Fruit fly (Drosophila melanogaster) whole organism, embryonic: Measurements from ENCODE around the gene Hph.

ENCODE experiments used
- ATbp ChIP-seq: fragments of 200-800 bp; sonication (Bioruptor generic); optimal IDR thresholded peaks from 2 replicates; lab custom pipeline; 2017; ENCODE audit warnings: missing biosample characterization, mild to moderate bottlenecking, missing genetic modification characterization, missing genetic modification reagents
- Asciz ChIP-seq: fragments of 200-800 bp; sonication (Bioruptor generic); optimal IDR thresholded peaks from 2 replicates; lab custom pipeline; 2017; ENCODE audit warnings: missing biosample characterization, mild to moderate bottlenecking, missing genetic modification characterization, missing genetic modification reagents
- CG10431 ChIP-seq: fragments of 200-800 bp; sonication (Bioruptor generic); optimal IDR thresholded peaks from 3 replicates; lab custom pipeline; 2018; ENCODE audit warnings: missing biosample characterization, mild to moderate bottlenecking, missing genetic modification characterization
- CG11247 ChIP-seq: fragments of 200-800 bp; sonication (Bioruptor generic); IDR thresholded peaks from 2 replicates; pipeline ENCODE4 v1.3.6; 2022; ENCODE audit warnings: missing biosample characterization, missing genetic modification characterization
- CG11456 ChIP-seq: fragments of 200-800 bp; sonication (Bioruptor generic); IDR thresholded peaks from 3 replicates; pipeline ENCODE4 v1.3.6; 2022; ENCODE audit warnings: missing biosample characterization, missing genetic modification characterization
- CG12769 ChIP-seq: fragments of 200-800 bp; sonication (Bioruptor generic); optimal IDR thresholded peaks from 2 replicates; lab custom pipeline; 2019; ENCODE audit warnings: missing biosample characterization, mild to moderate bottlenecking, missing genetic modification characterization, moderate library complexity
- CG15601 ChIP-seq: fragments of 200-800 bp; sonication (Bioruptor generic); optimal IDR thresholded peaks from 3 replicates; lab custom pipeline; 2019; ENCODE audit warnings: missing biosample characterization, mild to moderate bottlenecking, missing genetic modification characterization, moderate library complexity
- CG15696 ChIP-seq: fragments of 200-800 bp; sonication (Bioruptor generic); optimal IDR thresholded peaks from 2 replicates; lab custom pipeline; 2019; ENCODE audit warnings: missing biosample characterization, mild to moderate bottlenecking, missing genetic modification characterization, moderate library complexity
- CG1603 ChIP-seq: fragments of 200-800 bp; sonication (Bioruptor generic); optimal IDR thresholded peaks from 2 replicates; lab custom pipeline; 2019; ENCODE audit warnings: missing biosample characterization, mild to moderate bottlenecking, missing genetic modification characterization, moderate library complexity
- CG17802 ChIP-seq: fragments of 200-800 bp; sonication (Bioruptor generic); optimal IDR thresholded peaks from 2 replicates; lab custom pipeline; 2018; ENCODE audit warnings: missing biosample characterization, mild to moderate bottlenecking, missing genetic modification characterization, moderate library complexity
- CG2199 ChIP-seq: fragments of 200-800 bp; sonication (Bioruptor generic); IDR thresholded peaks from 3 replicates; pipeline ENCODE4 v1.3.6; 2022; ENCODE audit warnings: missing biosample characterization, missing genetic modification characterization
- CG32532 ChIP-seq: fragments of 200-800 bp; sonication (Bioruptor generic); IDR thresholded peaks from 2 replicates; pipeline ENCODE4 v1.3.6; 2022; ENCODE audit warnings: missing biosample characterization, missing genetic modification characterization
- CG6813 ChIP-seq: fragments of 200-800 bp; sonication (Bioruptor generic); optimal IDR thresholded peaks from 2 replicates; lab custom pipeline; 2017; ENCODE audit warnings: missing biosample characterization, missing genetic modification characterization, mild to moderate bottlenecking, moderate library complexity, missing genetic modification reagents
- CG8290 ChIP-seq, 3 experiments: fragments of 200-800 bp; sonication (Bioruptor generic); optimal IDR thresholded peaks; 2 replicates each; lab custom pipeline; 2016 to 2019; ENCODE audit warnings: missing biosample characterization in 3 of 3, missing genetic modification characterization in 3 of 3, mild to moderate bottlenecking in 2 of 3, moderate library complexity in 1 of 3
- CG8478 ChIP-seq: fragments of >200 bp; optimal IDR thresholded peaks from 2 replicates; lab custom pipeline; 2018
- Hr3 ChIP-seq: fragments of 200-800 bp; sonication (Bioruptor generic); optimal IDR thresholded peaks from 3 replicates; lab custom pipeline; 2016; ENCODE audit warnings: missing biosample characterization, missing genetic modification characterization
- Med ChIP-seq: fragments of 200-800 bp; sonication (Bioruptor generic); peaks from one replicate; lab custom pipeline; 2016; ENCODE audit warnings: missing biosample characterization, missing genetic modification characterization, mild to moderate bottlenecking, inconsistent platforms, moderate library complexity
- Oli ChIP-seq: fragments of 200-800 bp; sonication (Bioruptor generic); optimal IDR thresholded peaks from 2 replicates; lab custom pipeline; 2018; ENCODE audit warnings: missing biosample characterization, mild to moderate bottlenecking, missing genetic modification characterization, moderate library complexity
- PHDP ChIP-seq: fragments of 200-800 bp; sonication (Bioruptor generic); optimal IDR thresholded peaks from 3 replicates; lab custom pipeline; 2018; ENCODE audit warnings: missing biosample characterization, mild to moderate bottlenecking, missing genetic modification characterization, moderate library complexity
- Trl ChIP-seq, 3 experiments: fragments of >200 bp in 2 of 3; fragments of 200-800 bp in 1 of 3; sonication (Bioruptor generic) in 1 of 3; optimal IDR thresholded peaks; 2 replicates in 1 of 3; 3 replicates in 2 of 3; lab custom pipeline; 2016 to 2017; ENCODE audit warnings: missing biosample characterization in 1 of 3, missing genetic modification characterization in 1 of 3
- Vsx1 ChIP-seq: fragments of 200-800 bp; sonication (Bioruptor generic); optimal IDR thresholded peaks from 2 replicates; lab custom pipeline; 2017; ENCODE audit warnings: missing biosample characterization, mild to moderate bottlenecking, missing genetic modification characterization, missing genetic modification reagents
- Xbp1 ChIP-seq: fragments of 200-800 bp; sonication (Bioruptor generic); optimal IDR thresholded peaks from 3 replicates; lab custom pipeline; 2016; ENCODE audit warnings: missing biosample characterization, mild to moderate bottlenecking, missing genetic modification characterization
- ara ChIP-seq: fragments of 200-800 bp; sonication (Bioruptor generic); IDR thresholded peaks from 2 replicates; pipeline ENCODE4 v1.3.6; 2022; ENCODE audit warnings: missing biosample characterization, missing genetic modification characterization
- caup ChIP-seq: fragments of 200-800 bp; sonication (Bioruptor generic); optimal IDR thresholded peaks from 3 replicates; lab custom pipeline; 2017; ENCODE audit warnings: missing biosample characterization, mild to moderate bottlenecking, missing genetic modification characterization, moderate library complexity; ENCODE audit not compliant: severe bottlenecking
- ci ChIP-seq: fragments of 200-800 bp; sonication (Bioruptor generic); IDR thresholded peaks from 3 replicates; pipeline ENCODE4 v1.3.6; 2022; ENCODE audit warnings: missing biosample characterization, missing genetic modification characterization
- cwo ChIP-seq: fragments of 200-800 bp; sonication (Bioruptor generic); optimal IDR thresholded peaks from 3 replicates; lab custom pipeline; 2017; ENCODE audit warnings: missing biosample characterization, missing genetic modification characterization, mild to moderate bottlenecking, moderate library complexity, missing genetic modification reagents
- fd102C ChIP-seq: fragments of 200-800 bp; sonication (Bioruptor generic); optimal IDR thresholded peaks from 2 replicates; lab custom pipeline; 2018; ENCODE audit warnings: missing biosample characterization, mild to moderate bottlenecking, missing genetic modification characterization, moderate library complexity
- fd64A ChIP-seq: fragments of 200-800 bp; sonication (Bioruptor generic); optimal IDR thresholded peaks from 3 replicates; lab custom pipeline; 2018; ENCODE audit warnings: missing biosample characterization, mild to moderate bottlenecking, missing genetic modification characterization
- hkb ChIP-seq, 2 experiments: fragments of 200-800 bp in 1 of 2; fragments of >200 bp in 1 of 2; sonication (Bioruptor generic) in 1 of 2; IDR thresholded peaks in 1 of 2; optimal IDR thresholded peaks in 1 of 2; 2 replicates each; pipeline versions ENCODE4 v1.3.6 to Lab custom; 2017 to 2022; ENCODE audit warnings: missing biosample characterization in 1 of 2, missing genetic modification characterization in 1 of 2
- hth ChIP-seq: fragments of >200 bp; optimal IDR thresholded peaks from 2 replicates; lab custom pipeline; 2017; ENCODE audit warnings: inconsistent platforms
- kay ChIP-seq: fragments of 200-800 bp; sonication (Bioruptor generic); optimal IDR thresholded peaks from 2 replicates; lab custom pipeline; 2016; ENCODE audit warnings: missing biosample characterization, missing genetic modification characterization
- lab ChIP-seq: fragments of 200-800 bp; sonication (Bioruptor generic); optimal IDR thresholded peaks from 3 replicates; lab custom pipeline; 2017; ENCODE audit warnings: missing biosample characterization, missing genetic modification characterization, mild to moderate bottlenecking, moderate library complexity, missing genetic modification reagents
- lmd ChIP-seq: fragments of 200-800 bp; sonication (Bioruptor generic); IDR thresholded peaks from 2 replicates; pipeline ENCODE4 v1.3.6; 2022; ENCODE audit warnings: missing biosample characterization, missing genetic modification characterization
- pb ChIP-seq: fragments of 200-800 bp; sonication (Bioruptor generic); optimal IDR thresholded peaks from 3 replicates; lab custom pipeline; 2016; ENCODE audit warnings: missing biosample characterization, missing genetic modification characterization
- peb ChIP-seq: fragments of 200-800 bp; sonication (Bioruptor generic); IDR thresholded peaks from 2 replicates; pipeline ENCODE4 v1.3.6; 2022; ENCODE audit warnings: missing biosample characterization, missing genetic modification characterization
- sd ChIP-seq: fragments of 200-800 bp; sonication (Bioruptor generic); optimal IDR thresholded peaks from 3 replicates; lab custom pipeline; 2018; ENCODE audit warnings: missing biosample characterization, mild to moderate bottlenecking, missing genetic modification characterization, moderate library complexity
- sens ChIP-seq: fragments of 200-800 bp; sonication (Bioruptor generic); peaks from one replicate; lab custom pipeline; 2016; ENCODE audit warnings: missing biosample characterization, missing genetic modification characterization
- sob ChIP-seq: fragments of 200-800 bp; sonication (Bioruptor generic); IDR thresholded peaks from 2 replicates; pipeline ENCODE4 v1.3.6; 2022; ENCODE audit warnings: missing biosample characterization, missing genetic modification characterization
- sug ChIP-seq: fragments of 200-800 bp; optimal IDR thresholded peaks from 2 replicates; lab custom pipeline; 2019; ENCODE audit warnings: missing biosample characterization, mild to moderate bottlenecking, missing genetic modification characterization, moderate library complexity
- zfh2 ChIP-seq: fragments of 200-800 bp; sonication (Bioruptor generic); optimal IDR thresholded peaks from 2 replicates; lab custom pipeline; 2016; ENCODE audit warnings: missing biosample characterization, missing genetic modification characterization

Gene Hph

DNA sequence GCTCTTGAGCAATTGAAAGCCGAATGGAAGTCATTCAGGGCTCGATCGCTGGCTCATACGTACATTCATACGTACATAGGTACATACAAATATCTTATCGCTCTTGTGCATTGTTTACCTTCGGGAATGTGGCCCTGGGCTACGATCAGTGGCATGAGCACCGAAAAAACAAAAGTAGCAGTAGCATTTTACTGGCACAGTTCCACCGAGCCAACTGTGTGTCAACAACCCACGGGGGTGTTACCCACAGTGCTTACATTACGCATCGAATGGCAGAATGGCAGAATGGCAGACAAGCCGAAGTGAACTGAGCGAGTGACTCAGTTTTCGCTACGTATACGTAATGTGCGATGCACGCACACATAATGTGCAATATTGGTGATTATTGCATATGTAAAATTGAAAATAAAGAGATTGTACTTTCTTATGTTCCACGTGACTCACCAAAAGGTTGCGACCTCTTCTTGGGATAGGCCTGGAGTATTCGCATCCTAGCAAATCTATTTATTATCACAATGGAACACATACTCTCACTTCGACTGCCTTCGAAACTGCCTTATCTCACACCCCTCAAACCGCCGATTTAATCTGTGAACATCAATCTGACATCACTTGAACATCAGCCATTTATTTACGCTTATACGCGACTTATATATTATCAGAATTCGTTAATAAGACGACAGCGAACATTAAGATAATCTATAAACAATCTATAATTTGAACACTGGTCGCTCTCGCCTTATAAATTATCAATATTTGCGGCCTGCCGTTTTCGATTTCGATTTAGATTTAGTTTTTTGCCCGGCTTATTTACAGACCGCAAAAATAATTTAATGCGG lies 46.3 kb downstream of the Hph start (continued):
- peak; percentile 5 for TF ChIP-seq fd102C
- peak; percentile 37 for TF ChIP-seq CG15696 (tag; lab: Kevin White, UChicago)
- no peak for TF ChIP-seq caup
- no peak for TF ChIP-seq peb
- TF ChIP-seq kay (GFP tag; lab: Kevin White, UChicago) = peak; percentile 30
- peak; percentile 34; the same call in 1 of the 2 replicates for TF ChIP-seq CG11247 (GFP tag; lab: Robert Waterston, UW)
- peak; percentile 29 for TF ChIP-seq fd64A
- 0 out of 3 replicates have a peak, but pooled peaks have one; percentile 54 for TF ChIP-seq CG11456 (GFP tag; lab: Robert Waterston, UW)
- TF ChIP-seq sd (tag; lab: Kevin White, UChicago) = peak; percentile 80
- TF ChIP-seq Trl (optimal IDR thresholded peaks at IDR 0.05; lab: Kevin White, UChicago) = no peak
- no peak for TF ChIP-seq Trl (GFP tag; optimal IDR thresholded peaks at IDR 0.05; lab: Kevin White, UChicago)
- peak; percentile 44; the same call in 1 of the 2 replicates for TF ChIP-seq sob (GFP tag; lab: Robert Waterston, UW)
- TF ChIP-seq CG2199 (GFP tag; lab: Robert Waterston, UW) = peak; percentile 84; the same call in 1 of the 3 replicates
- no peak for TF ChIP-seq CG17802
- TF ChIP-seq lmd (GFP tag; lab: Robert Waterston, UW) = no peak
- no peak for TF ChIP-seq CG8478 (lab: Kevin White, UChicago)
- TF ChIP-seq, all 482 proteins: peak for 64

DNA sequence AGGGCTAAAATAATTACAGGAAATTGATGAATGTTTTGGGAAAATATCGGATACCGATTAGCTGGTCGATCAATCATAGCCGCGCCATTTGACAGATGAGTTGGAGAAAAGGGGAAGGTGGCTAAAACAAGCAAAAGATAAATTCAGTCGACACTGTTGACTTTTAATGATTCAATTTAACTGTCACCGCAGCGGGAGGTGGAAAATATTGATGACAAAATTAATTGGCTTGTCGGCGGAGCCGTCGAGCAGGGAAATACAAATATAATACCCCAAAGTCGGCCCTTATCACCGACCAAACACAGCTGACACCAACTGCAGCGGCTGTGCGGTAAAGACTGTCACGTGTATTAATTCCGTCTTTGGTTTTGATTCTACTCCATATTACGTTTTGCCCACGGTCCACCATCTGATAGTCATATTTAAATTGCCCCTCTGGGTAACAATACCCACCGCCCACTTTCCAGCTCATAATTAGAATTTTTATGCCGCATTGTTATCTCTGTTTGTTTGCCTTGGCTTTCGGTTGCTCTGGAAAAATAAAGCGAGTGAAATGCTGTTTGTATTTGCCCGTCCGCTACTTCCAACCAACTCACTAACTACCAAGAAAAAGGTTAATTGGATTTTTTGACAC lies 49.1 kb downstream of the Hph start:
- TF ChIP-seq CG32532 = 0 out of 2 replicates have a peak, but pooled peaks have one; percentile 15
- no peak for TF ChIP-seq Oli (tag; lab: Kevin White, UChicago)
- TF ChIP-seq ci (GFP tag; lab: Robert Waterston, UW) = no peak
- TF ChIP-seq Med (GFP tag; lab: Kevin White, UChicago) = peak; percentile 10
- peak; percentile 15 for TF ChIP-seq Asciz (GFP tag; lab: Kevin White, UChicago)
- TF ChIP-seq CG6813 (GFP tag; lab: Kevin White, UChicago) = no peak
- TF ChIP-seq lab (GFP tag; lab: Kevin White, UChicago) = peak; percentile 75
- no peak for TF ChIP-seq Hr3 (GFP tag; lab: Kevin White, UChicago)
- peak; percentile 15 for TF ChIP-seq CG1603 (tag; lab: Kevin White, UChicago)
- peak; percentile 42 for TF ChIP-seq cwo (GFP tag; lab: Kevin White, UChicago)
- TF ChIP-seq CG15601 (tag; lab: Kevin White, UChicago) = peak; percentile 8
- TF ChIP-seq hkb (optimal IDR thresholded peaks at IDR 0.05; lab: Kevin White, UChicago) = no peak
- 0 out of 2 replicates have a peak, but pooled peaks have one; percentile 7 for TF ChIP-seq hkb (GFP tag; IDR thresholded peaks at IDR 0.05; lab: Robert Waterston, UW)
- peak; percentile 32; the same call in 1 of the 2 replicates for TF ChIP-seq ara (GFP tag; lab: Robert Waterston, UW)
- TF ChIP-seq Vsx1 (GFP tag; lab: Kevin White, UChicago) = peak; percentile 51
- TF ChIP-seq ATbp (GFP tag; lab: Kevin White, UChicago) = peak; percentile 25
- peak; percentile 42 for TF ChIP-seq sug
- peak; percentile 25 for TF ChIP-seq PHDP (tag; lab: Kevin White, UChicago)
- TF ChIP-seq CG12769 = peak; percentile 7
- TF ChIP-seq CG8290 (GFP tag; optimal IDR thresholded peaks at IDR 0.05; lab: Kevin White, UChicago) = no peak
- peak in 1 of 2 experiments; percentile 37 for TF ChIP-seq CG8290 (tag; optimal IDR thresholded peaks at IDR 0.05; lab: Kevin White, UChicago)
- peak; percentile 8 for TF ChIP-seq sd (tag; lab: Kevin White, UChicago)
- no peak for TF ChIP-seq Xbp1 (GFP tag; lab: Kevin White, UChicago)
- TF ChIP-seq hth = no peak
- TF ChIP-seq sens (GFP tag; lab: Kevin White, UChicago) = peak; percentile 77
- no peak for TF ChIP-seq zfh2 (GFP tag; lab: Kevin White, UChicago)
- TF ChIP-seq CG10431 (GFP tag; lab: Kevin White, UChicago) = peak; percentile 11
- no peak for TF ChIP-seq pb (GFP tag; lab: Kevin White, UChicago)
- TF ChIP-seq, all 482 proteins: peak for 18
